Fruit fly (Drosophila melanogaster): ENCODE results near the gene Septin4.
A peak's percentile ranks its signal among the peaks of the same experiment; 100 is the strongest.

Septin4 gene

DNA sequence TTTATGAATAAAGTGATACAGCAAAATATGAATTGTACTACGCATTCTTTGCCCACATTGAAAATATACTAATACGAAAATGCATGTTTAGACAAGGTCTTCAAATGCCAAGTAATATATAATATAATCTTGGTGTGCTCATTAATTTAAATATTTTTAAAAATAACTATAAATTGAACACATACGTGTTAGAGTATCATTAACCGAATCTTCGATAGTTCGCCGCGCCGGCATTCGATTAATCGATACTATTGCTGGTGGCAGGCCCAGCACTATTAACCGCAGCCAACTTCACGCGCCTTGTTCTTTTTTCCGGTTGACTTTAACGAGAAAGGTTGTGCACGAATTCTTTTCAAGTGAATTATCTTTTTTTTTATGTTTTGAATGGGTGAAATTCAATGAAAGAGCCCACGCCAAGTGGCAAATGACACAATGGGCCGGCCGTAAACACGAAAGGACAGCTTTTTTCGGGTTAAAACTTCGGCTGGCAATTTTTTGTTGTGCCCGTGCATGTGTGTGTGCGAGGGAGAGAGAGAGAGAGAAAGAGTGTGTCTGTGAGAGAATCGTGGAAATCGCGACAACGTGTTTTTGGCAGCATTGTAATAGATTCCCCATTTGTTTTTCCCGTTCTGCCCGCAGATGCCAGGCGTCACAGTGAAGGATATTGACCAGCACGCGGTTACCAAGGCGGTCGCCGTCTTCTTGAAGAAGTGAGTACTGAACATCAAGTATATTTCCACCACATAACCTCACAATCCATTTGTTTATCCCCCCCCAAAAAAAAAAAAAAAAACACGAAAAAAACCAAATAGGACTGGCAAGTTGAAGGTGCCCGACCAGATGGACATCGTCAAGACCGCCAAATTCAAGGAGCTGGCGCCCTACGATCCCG, 57.1 kb downstream of the Septin4 start, which contains the start of gene RpS19a (continued):
- peak; percentile 56 for TF ChIP-seq CG6683 (GFP tag; optimal IDR thresholded peaks at IDR 0.05)
- peak; percentile 80 for TF ChIP-seq onecut (GFP tag; IDR thresholded peaks at IDR 0.05)
- TF ChIP-seq B-H1 (GFP tag; IDR thresholded peaks at IDR 0.05): peak; percentile 48; the same call in 1 of the 3 replicates
- peak; percentile 47 for TF ChIP-seq CG9797 (GFP tag; optimal IDR thresholded peaks at IDR 0.05)
- no peak for TF ChIP-seq hb (GFP tag; IDR thresholded peaks at IDR 0.05; ENCODE audit: partially characterized antibody)

dm6 chrX:16637106-16637590, 57.8 kb downstream of the Septin4 start, which contains the start of gene Rok:
TSS of gene Rok (minus strand) at chrX:16637414.
- peak; percentile 76; the same call in 3 of the 4 replicates for TF ChIP-seq chinmo (GFP tag; IDR thresholded peaks at IDR 0.05; ENCODE audit: partially characterized antibody)
- peak; percentile 18 for TF ChIP-seq CG34422 (GFP tag; IDR thresholded peaks at IDR 0.05)
- TF ChIP-seq CG42726 (GFP tag; IDR thresholded peaks at IDR 0.05; ENCODE audit: partially characterized antibody): peak; percentile 91
- TF ChIP-seq HmgZ (tag; optimal IDR thresholded peaks at IDR 0.05): peak; percentile 3
- no peak for TF ChIP-seq CG9727 (GFP tag; optimal IDR thresholded peaks at IDR 0.05)
- peak; percentile 40 for TF ChIP-seq gfzf (GFP tag; optimal IDR thresholded peaks at IDR 0.05)
- peak; percentile 33; the same call in 1 of the 3 replicates for TF ChIP-seq CG11456 (GFP tag; IDR thresholded peaks at IDR 0.05)
- peak; percentile 17; the same call in 1 of the 2 replicates for TF ChIP-seq stc (GFP tag; IDR thresholded peaks at IDR 0.05)
- peak; percentile 48 for TF ChIP-seq CG12659 (GFP tag; optimal IDR thresholded peaks at IDR 0.05)
- TF ChIP-seq tna (GFP tag; IDR thresholded peaks at IDR 0.05; ENCODE audit: partially characterized antibody): peak; percentile 58
- peak; percentile 57; the same call in 2 of the 3 replicates for TF ChIP-seq CG34224 (GFP tag; IDR thresholded peaks at IDR 0.05; ENCODE audit: partially characterized antibody)
- peak; percentile 87 for TF ChIP-seq CG6791 (GFP tag; IDR thresholded peaks at IDR 0.05; ENCODE audit: partially characterized antibody)
- TF ChIP-seq so (GFP tag; IDR thresholded peaks at IDR 0.05): no peak
- peak; percentile 61 for TF ChIP-seq CG1603 (tag; optimal IDR thresholded peaks at IDR 0.05)
- TF ChIP-seq Fer1 (GFP tag; optimal IDR thresholded peaks at IDR 0.05): peak; percentile 7
- no peak for TF ChIP-seq CG2889 (GFP tag; IDR thresholded peaks at IDR 0.05)
- TF ChIP-seq Ets65A (GFP tag): peak; percentile 49
- TF ChIP-seq ato (GFP tag; IDR thresholded peaks at IDR 0.05; ENCODE audit: partially characterized antibody): 0 out of 2 replicates have a peak, but pooled peaks have one; percentile 34
- TF ChIP-seq Myb (GFP tag; optimal IDR thresholded peaks at IDR 0.05): peak; percentile 16
- no peak for TF ChIP-seq CG8290 (GFP tag; optimal IDR thresholded peaks at IDR 0.05)
- TF ChIP-seq CG8290 (tag; optimal IDR thresholded peaks at IDR 0.05): peak in 1 of 2 experiments; percentile 38
- TF ChIP-seq Adf1 (GFP tag; IDR thresholded peaks at IDR 0.05): peak; percentile 53
- peak; percentile 60; the same call in 1 of the 3 replicates for TF ChIP-seq Doc3 (GFP tag; IDR thresholded peaks at IDR 0.05; ENCODE audit: partially characterized antibody)
- no peak for TF ChIP-seq pnt (GFP tag; optimal IDR thresholded peaks at IDR 0.05)
- TF ChIP-seq CG43689 (GFP tag; IDR thresholded peaks at IDR 0.05): no peak
- TF ChIP-seq Med (GFP tag): peak; percentile 74
- TF ChIP-seq CG3163 (GFP tag; optimal IDR thresholded peaks at IDR 0.05): no peak
- TF ChIP-seq ci (GFP tag; IDR thresholded peaks at IDR 0.05): peak; percentile 11; the same call in 1 of the 3 replicates
- 0 out of 2 replicates have a peak, but pooled peaks have one; percentile 32 for TF ChIP-seq NFAT (GFP tag; IDR thresholded peaks at IDR 0.05)
- TF ChIP-seq Hand (GFP tag; optimal IDR thresholded peaks at IDR 0.05): no peak
- TF ChIP-seq fu2 (GFP tag; optimal IDR thresholded peaks at IDR 0.05): no peak
- peak; percentile 81 for TF ChIP-seq inv (GFP tag; IDR thresholded peaks at IDR 0.05; ENCODE audit: partially characterized antibody)
- TF ChIP-seq ATbp (GFP tag; optimal IDR thresholded peaks at IDR 0.05): no peak
- peak; percentile 89 for TF ChIP-seq amos (GFP tag; IDR thresholded peaks at IDR 0.05; ENCODE audit: partially characterized antibody)
- peak; percentile 67; the same call in 1 of the 2 replicates for TF ChIP-seq sna (GFP tag; IDR thresholded peaks at IDR 0.05; ENCODE audit: partially characterized antibody)
- TF ChIP-seq CG9797 (GFP tag; optimal IDR thresholded peaks at IDR 0.05): peak; percentile 69
- peak; percentile 75 for TF ChIP-seq vnd (GFP tag; IDR thresholded peaks at IDR 0.05; ENCODE audit: partially characterized antibody)
- TF ChIP-seq zen2 (GFP tag; IDR thresholded peaks at IDR 0.05; ENCODE audit: partially characterized antibody): peak; percentile 61; the same call in 2 of the 3 replicates
- no peak for TF ChIP-seq CG13424 (tag; optimal IDR thresholded peaks at IDR 0.05)
- TF ChIP-seq CG4360 (GFP tag; IDR thresholded peaks at IDR 0.05): peak; percentile 96
- TF ChIP-seq CTCF (GFP tag; optimal IDR thresholded peaks at IDR 0.05): peak; percentile 93

All from whole organism, embryonic.